Worm (Caenorhabditis elegans) whole organism, midembryonic: ENCODE results near the gene ZK637.14.

Source experiments
- T22C8.4 ChIP-seq: fragments of 200-800 bp; sonication (Bioruptor generic); IDR thresholded peaks from 2 replicates; pipeline ENCODE4 v1.3.6; 2022; ENCODE audit warnings: missing genetic modification characterization, missing compliant biosample characterization
- flt-1 ChIP-seq: fragments of 200-800 bp; sonication (Bioruptor generic); IDR thresholded peaks from 2 replicates; pipeline ENCODE4 v1.3.6; 2022; ENCODE audit warnings: missing genetic modification characterization, missing compliant biosample characterization
- med-1 ChIP-seq: sonication (generic microtip); optimal IDR thresholded peaks from 2 replicates; lab custom pipeline; 2017; ENCODE audit warnings: missing genetic modification characterization, mild to moderate bottlenecking, missing compliant biosample characterization, antibody characterized with exemption, missing genetic modification reagents; ENCODE audit not compliant: insufficient read depth
- ref-1 ChIP-seq: fragments of 200-800 bp; sonication (Bioruptor generic); conservative IDR thresholded peaks from 2 replicates; pipeline ENCODE4 v1.3.6; 2022; ENCODE audit warnings: missing genetic modification reagents, missing genetic modification characterization, missing compliant biosample characterization
- ztf-29 ChIP-seq: fragments of 200-800 bp; sonication (Bioruptor generic); IDR thresholded peaks from 2 replicates; pipeline ENCODE4 v1.3.6; 2022; ENCODE audit warnings: missing genetic modification reagents, missing genetic modification characterization, missing compliant biosample characterization

DNA sequence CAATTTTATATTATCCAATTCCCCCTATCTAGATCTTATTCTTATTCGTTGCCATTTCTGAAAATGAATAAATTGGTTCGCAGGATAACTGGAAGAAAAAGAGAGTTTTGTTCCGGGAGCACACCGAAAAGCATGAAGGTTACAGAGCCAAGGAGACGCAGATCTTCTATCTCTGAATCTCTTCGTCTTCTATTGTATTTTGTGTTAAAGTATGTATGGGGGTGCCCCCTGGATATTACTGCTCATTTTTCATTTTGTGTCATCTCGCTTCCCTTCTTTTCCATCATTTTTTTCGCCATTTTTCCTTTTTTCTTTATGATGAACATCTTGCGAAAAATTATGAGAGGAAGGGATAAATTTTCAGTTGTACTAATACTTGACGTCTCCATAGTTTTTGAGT, 44.7 kb upstream of the ZK637.14 start:
- TF ChIP-seq T22C8.4 (GFP tag; lab: Robert Waterston, UW) (no peak), ref-1 (GFP tag; lab: Robert Waterston, UW) (no peak), med-1 (GFP tag; lab: Kevin White, UChicago) (no peak), flt-1 (GFP tag; lab: Robert Waterston, UW) (no peak), ztf-29 (GFP tag; lab: Robert Waterston, UW) (no peak)
